Fruit fly (Drosophila melanogaster): ENCODE results near the gene CG12025.

The CG12025 gene

dm6 chr3L:1856467-1857350 is 8.5 kb upstream of the CG12025 start, which contains the start of gene CG12024 (continued):
- TF ChIP-seq PHDP (tag; optimal IDR thresholded peaks at IDR 0.05) (peak; percentile 73), CG10565 (GFP tag; optimal IDR thresholded peaks at IDR 0.05) (no peak), Neu2 (GFP tag; optimal IDR thresholded peaks at IDR 0.05; ENCODE audit: borderline replicate concordance) (no peak), Deaf1 (tag; optimal IDR thresholded peaks at IDR 0.05) (peak; percentile 10), CG5180 (GFP tag; optimal IDR thresholded peaks at IDR 0.05) (peak; percentile 23), CG2712 (tag; optimal IDR thresholded peaks at IDR 0.05) (peak; percentile 73), CG16779 (GFP tag; IDR thresholded peaks at IDR 0.05) (no peak), Dbx (GFP tag; IDR thresholded peaks at IDR 0.05) (peak; percentile 72; the same call in 2 of the 3 replicates), Sin3A (optimal IDR thresholded peaks at IDR 0.05) (peak; percentile 97), CG1832 (GFP tag; optimal IDR thresholded peaks at IDR 0.05) (no peak), CG4282 (GFP tag; optimal IDR thresholded peaks at IDR 0.05) (peak; percentile 67), CG14050 (GFP tag; IDR thresholded peaks at IDR 0.05) (peak; percentile 32; the same call in 1 of the 3 replicates), sim (GFP tag; IDR thresholded peaks at IDR 0.05) (no peak), CG17385 (GFP tag; optimal IDR thresholded peaks at IDR 0.05) (peak; percentile 55), fd96Cb (tag; optimal IDR thresholded peaks at IDR 0.05) (peak; percentile 51), CG7963 (GFP tag; IDR thresholded peaks at IDR 0.05; ENCODE audit: partially characterized antibody) (no peak), H2.0 (GFP tag; IDR thresholded peaks at IDR 0.05) (peak; percentile 55; the same call in 1 of the 2 replicates), CG7372 (GFP tag; IDR thresholded peaks at IDR 0.05) (peak; percentile 77), CG30020 (tag; optimal IDR thresholded peaks at IDR 0.05) (peak; percentile 93), CG32772 (GFP tag; IDR thresholded peaks at IDR 0.05) (peak; percentile 41; the same call in 1 of the 2 replicates), D19B (GFP tag; optimal IDR thresholded peaks at IDR 0.05) (peak; percentile 11), CG8478 (optimal IDR thresholded peaks at IDR 0.05) (no peak), Lhr (GFP tag; optimal IDR thresholded peaks at IDR 0.05) (peak; percentile 80), CG10462 (GFP tag; optimal IDR thresholded peaks at IDR 0.05) (peak; percentile 10), CG6813 (GFP tag; optimal IDR thresholded peaks at IDR 0.05) (no peak), sug (tag; optimal IDR thresholded peaks at IDR 0.05) (peak; percentile 90), CG15601 (tag; optimal IDR thresholded peaks at IDR 0.05) (peak; percentile 77), cg (GFP tag; optimal IDR thresholded peaks at IDR 0.05) (no peak), CG4854 (GFP tag; optimal IDR thresholded peaks at IDR 0.05) (peak; percentile 70), trh (GFP tag; optimal IDR thresholded peaks at IDR 0.05) (no peak), z (GFP tag; IDR thresholded peaks at IDR 0.05) (no peak), CG14667 (GFP tag; IDR thresholded peaks at IDR 0.05) (no peak), CG10209 (GFP tag; optimal IDR thresholded peaks at IDR 0.05) (peak; percentile 76), Bgb (GFP tag; IDR thresholded peaks at IDR 0.05; ENCODE audit: partially characterized antibody) (no peak), CG1647 (GFP tag; optimal IDR thresholded peaks at IDR 0.05) (peak; percentile 4), bcd (GFP tag; optimal IDR thresholded peaks at IDR 0.05) (peak; percentile 73), Doc2 (GFP tag; IDR thresholded peaks at IDR 0.05) (no peak), CG3995 (GFP tag; optimal IDR thresholded peaks at IDR 0.05) (peak; percentile 74), CG4328 (GFP tag; optimal IDR thresholded peaks at IDR 0.05) (peak; percentile 54), CkIIα-i1 (GFP tag; IDR thresholded peaks at IDR 0.05) (no peak), MESR4 (GFP tag; optimal IDR thresholded peaks at IDR 0.05) (peak; percentile 91), Gsc (GFP tag; IDR thresholded peaks at IDR 0.05) (no peak), CG7786 (GFP tag; optimal IDR thresholded peaks at IDR 0.05) (peak; percentile 80), hbn (GFP tag; IDR thresholded peaks at IDR 0.05; ENCODE audit: partially characterized antibody) (no peak), pita (GFP tag; optimal IDR thresholded peaks at IDR 0.05) (no peak), abd-A (tag; optimal IDR thresholded peaks at IDR 0.05) (no peak), MTF-1 (GFP tag; optimal IDR thresholded peaks at IDR 0.05; ENCODE audit: borderline replicate concordance) (no peak), B-H2 (GFP tag; optimal IDR thresholded peaks at IDR 0.05) (peak; percentile 79), D19A (tag; optimal IDR thresholded peaks at IDR 0.05) (no peak)
